Fruit fly (Drosophila melanogaster) whole organism, adult: ENCODE data around the gene Jon25Bii.

ENCODE experiments used
- CG11617 ChIP-seq: fragments of 200-800 bp; sonication (Bioruptor generic); optimal IDR thresholded peaks from 2 replicates; lab custom pipeline; 2017; ENCODE audit warnings: mild to moderate bottlenecking, missing biosample characterization, missing genetic modification reagents, missing genetic modification characterization
- CG12768 ChIP-seq: fragments of 200-800 bp; sonication (Bioruptor generic); optimal IDR thresholded peaks from 2 replicates; lab custom pipeline; 2017; ENCODE audit warnings: missing biosample characterization, missing genetic modification characterization, mild to moderate bottlenecking, moderate library complexity, missing genetic modification reagents
- CG14711 ChIP-seq: fragments of 200-800 bp; sonication (Bioruptor generic); optimal IDR thresholded peaks from 2 replicates; lab custom pipeline; 2018; ENCODE audit warnings: missing biosample characterization, mild to moderate bottlenecking, missing genetic modification characterization, moderate library complexity
- CG1620 ChIP-seq: fragments of 200-800 bp; sonication (Bioruptor generic); optimal IDR thresholded peaks from 2 replicates; lab custom pipeline; 2016; ENCODE audit warnings: missing biosample characterization, missing genetic modification characterization
- CG33017 ChIP-seq: fragments of 200-800 bp; sonication (Bioruptor generic); optimal IDR thresholded peaks from 2 replicates; lab custom pipeline; 2018; ENCODE audit warnings: missing biosample characterization, mild to moderate bottlenecking, missing genetic modification characterization, moderate library complexity
- CG5204 ChIP-seq: fragments of 200-800 bp; sonication (Bioruptor generic); optimal IDR thresholded peaks from 2 replicates; lab custom pipeline; 2016; ENCODE audit warnings: missing biosample characterization, missing genetic modification characterization
- CG7045 ChIP-seq: fragments of 200-800 bp; sonication (Bioruptor generic); optimal IDR thresholded peaks from 2 replicates; lab custom pipeline; 2017; ENCODE audit warnings: missing biosample characterization, mild to moderate bottlenecking, missing genetic modification characterization
- CG7101 ChIP-seq: fragments of 200-800 bp; sonication (Bioruptor generic); optimal IDR thresholded peaks from 2 replicates; lab custom pipeline; 2018; ENCODE audit warnings: missing biosample characterization, mild to moderate bottlenecking, missing genetic modification characterization, moderate library complexity
- Clk ChIP-seq: fragments of 200-800 bp; sonication (Bioruptor generic); optimal IDR thresholded peaks from 2 replicates; lab custom pipeline; 2017; ENCODE audit warnings: missing biosample characterization, missing genetic modification characterization
- Crg-1 ChIP-seq: fragments of 200-800 bp; sonication (Bioruptor generic); optimal IDR thresholded peaks from 2 replicates; lab custom pipeline; 2016; ENCODE audit warnings: missing biosample characterization, missing genetic modification characterization
- Hr96 ChIP-seq: fragments of 200-800 bp; sonication (Bioruptor generic); optimal IDR thresholded peaks from 2 replicates; lab custom pipeline; 2016; ENCODE audit warnings: missing biosample characterization, missing genetic modification characterization
- Mnt ChIP-seq: fragments of 200-800 bp; sonication (Bioruptor generic); optimal IDR thresholded peaks from 2 replicates; lab custom pipeline; 2016; ENCODE audit warnings: missing biosample characterization, mild to moderate bottlenecking, missing genetic modification characterization
- bab1 ChIP-seq: fragments of 200-800 bp; sonication (Bioruptor generic); optimal IDR thresholded peaks from 3 replicates; lab custom pipeline; 2019; ENCODE audit warnings: missing biosample characterization, mild to moderate bottlenecking, missing genetic modification characterization, moderate library complexity
- cic ChIP-seq: fragments of 200-800 bp; sonication (Bioruptor generic); optimal IDR thresholded peaks from 2 replicates; lab custom pipeline; 2017; ENCODE audit warnings: missing biosample characterization, mild to moderate bottlenecking, missing genetic modification characterization, moderate library complexity
- cnc ChIP-seq, 2 experiments: fragments of >200 bp; optimal IDR thresholded peaks; 2 replicates each; lab custom pipeline; 2017
- kay ChIP-seq: fragments of 200-800 bp; sonication (Bioruptor generic); peaks from one replicate; lab custom pipeline; 2016; ENCODE audit warnings: missing biosample characterization, missing genetic modification characterization, borderline replicate concordance
- ovo ChIP-seq: fragments of 200-800 bp; sonication (Bioruptor generic); optimal IDR thresholded peaks from 2 replicates; lab custom pipeline; 2016; ENCODE audit warnings: missing biosample characterization, missing genetic modification characterization
- pad ChIP-seq: fragments of 200-800 bp; sonication (Bioruptor generic); optimal IDR thresholded peaks from 3 replicates; lab custom pipeline; 2017; ENCODE audit warnings: missing biosample characterization, missing genetic modification characterization, mild to moderate bottlenecking, moderate library complexity, missing genetic modification reagents
- tj ChIP-seq: fragments of 200-800 bp; sonication (Bioruptor generic); optimal IDR thresholded peaks from 3 replicates; lab custom pipeline; 2017; ENCODE audit warnings: missing biosample characterization, mild to moderate bottlenecking, missing genetic modification characterization, moderate library complexity
- toe ChIP-seq: fragments of 200-800 bp; sonication (Bioruptor generic); optimal IDR thresholded peaks from 2 replicates; lab custom pipeline; 2016; ENCODE audit warnings: missing biosample characterization, missing genetic modification characterization

Gene Jon25Bii

dm6 chr2L:4973731-4974415 lies 20.9 kb upstream of the Jon25Bii start, which contains the start of gene mRpL28:
mRpL28 (plus strand) TSS chr2L:4973976.
- TF ChIP-seq CG14711 (tag; lab: Kevin White, UChicago) (peak; percentile 94), CG11617 (GFP tag; lab: Kevin White, UChicago) (peak; percentile 11), Mnt (GFP tag; lab: Kevin White, UChicago) (peak; percentile 44), CG7101 (peak; percentile 15), bab1 (peak; percentile 65), Crg-1 (GFP tag; lab: Kevin White, UChicago) (no peak), CG5204 (no peak), toe (no peak), tj (GFP tag; lab: Kevin White, UChicago) (peak; percentile 2)

dm6 chr2L:4971329-4971798 lies 18.4 kb upstream of the Jon25Bii start, which contains the start of gene CG14043:
CG14043 (plus strand) TSS chr2L:4971702.
- TF ChIP-seq Crg-1 (GFP tag; lab: Kevin White, UChicago): peak; percentile 29
- TF ChIP-seq Mnt (GFP tag; lab: Kevin White, UChicago): peak; percentile 72
- TF ChIP-seq tj (GFP tag; lab: Kevin White, UChicago): peak; percentile 14
- TF ChIP-seq CG7045 (GFP tag; lab: Kevin White, UChicago): no peak
- peak; percentile 25 for TF ChIP-seq CG7101
- TF ChIP-seq CG1620: peak; percentile 50
- no peak for TF ChIP-seq CG5204
- TF ChIP-seq ovo (GFP tag; lab: Kevin White, UChicago): no peak
- no peak for TF ChIP-seq toe
- no peak for TF ChIP-seq CG12768
- no peak for TF ChIP-seq CG33017 (tag; lab: Kevin White, UChicago)
- TF ChIP-seq cnc (optimal IDR thresholded peaks at IDR 0.05; lab: Kevin White, UChicago): no peak
- no peak for TF ChIP-seq kay (GFP tag; lab: Kevin White, UChicago)
- peak; percentile 26 for TF ChIP-seq pad
- TF ChIP-seq bab1: peak; percentile 74
- TF ChIP-seq Clk: no peak
- TF ChIP-seq CG11617 (GFP tag; lab: Kevin White, UChicago): peak; percentile 19
- peak; percentile 46 for TF ChIP-seq cic (GFP tag; lab: Kevin White, UChicago)
- TF ChIP-seq CG14711 (tag; lab: Kevin White, UChicago): peak; percentile 66
- no peak for TF ChIP-seq Hr96 (GFP tag; lab: Kevin White, UChicago)

dm6 chr2L:4968767-4969166 lies 15.8 kb upstream of the Jon25Bii start, which contains the start of the genes Scox and Polr1C:
Scox (minus strand) TSS chr2L:4968935.
Polr1C (plus strand) TSS chr2L:4969004.
- TF ChIP-seq tj (GFP tag; lab: Kevin White, UChicago) (no peak), Mnt (GFP tag; lab: Kevin White, UChicago) (peak; percentile 87), CG33017 (tag; lab: Kevin White, UChicago) (no peak)

- TF ChIP-seq Mnt (GFP tag; lab: Kevin White, UChicago) (peak; percentile 50), CG12768 (no peak)
Measured at dm6 chr2L:4967511-4967910, 14.6 kb upstream of the Jon25Bii start, which contains the start of gene eIF3i. eIF3i (minus strand) TSS chr2L:4967775.

- TF ChIP-seq Hr96 (GFP tag; lab: Kevin White, UChicago) (no peak), CG12768 (no peak), pad (no peak), Clk (no peak), kay (GFP tag; lab: Kevin White, UChicago) (no peak), CG1620 (no peak), CG33017 (tag; lab: Kevin White, UChicago) (no peak), Mnt (GFP tag; lab: Kevin White, UChicago) (no peak), CG7045 (GFP tag; lab: Kevin White, UChicago) (no peak), tj (GFP tag; lab: Kevin White, UChicago) (no peak), CG7101 (no peak), CG14711 (tag; lab: Kevin White, UChicago) (no peak), toe (no peak), ovo (GFP tag; lab: Kevin White, UChicago) (no peak), cic (GFP tag; lab: Kevin White, UChicago) (no peak), CG5204 (no peak), bab1 (no peak), cnc (optimal IDR thresholded peaks at IDR 0.05; lab: Kevin White, UChicago) (no peak), CG11617 (GFP tag; lab: Kevin White, UChicago) (no peak)
Measured at dm6 chr2L:4965923-4966322, 13.0 kb upstream of the Jon25Bii start.

- TF ChIP-seq CG11617 (GFP tag; lab: Kevin White, UChicago) (peak; percentile 52), CG1620 (peak; percentile 24), CG7101 (peak; percentile 27), bab1 (peak; percentile 13), Hr96 (GFP tag; lab: Kevin White, UChicago) (no peak), Clk (peak; percentile 2), kay (GFP tag; lab: Kevin White, UChicago) (no peak), CG5204 (no peak), CG12768 (peak; percentile 53), CG14711 (tag; lab: Kevin White, UChicago) (peak; percentile 96), CG33017 (tag; lab: Kevin White, UChicago) (no peak), tj (GFP tag; lab: Kevin White, UChicago) (peak; percentile 3), toe (no peak), pad (no peak)
Measured at dm6 chr2L:4965420-4965819, 12.5 kb upstream of the Jon25Bii start, which contains the start of gene CG34125. CG34125 (plus strand) TSS chr2L:4965673.
